Worm (Caenorhabditis elegans) whole organism, L4 larva: ENCODE data around the gene mnp-1.

Source experiments
- Y5F2A.4 ChIP-seq: fragments of 200-800 bp; sonication (Bioruptor generic); optimal IDR thresholded peaks from 2 replicates; lab custom pipeline; 2018; ENCODE audit warnings: mild to moderate bottlenecking, missing genetic modification characterization, missing compliant biosample characterization
- egl-27 ChIP-seq: sonication (generic microtip); optimal IDR thresholded peaks from 3 replicates; lab custom pipeline; 2017; ENCODE audit warnings: missing biosample characterization, missing genetic modification reagents, missing genetic modification characterization
- nhr-6 ChIP-seq: fragments of 150-350 bp; optimal IDR thresholded peaks from 2 replicates; lab custom pipeline; 2014; ENCODE audit warnings: missing biosample characterization, missing genetic modification characterization

- no peak for TF ChIP-seq egl-27
- TF ChIP-seq nhr-6 (tag; lab: Kevin White, UChicago): no peak
- no peak for TF ChIP-seq Y5F2A.4
Observed at ce11 chrIII:4384487-4384886, 28.1 kb downstream of the mnp-1 start, which contains the start of gene pals-28.
